Worm (Caenorhabditis elegans) whole organism, L2 larva: ENCODE results near the gene T25C12.3.

Experiments
- C34F6.9 ChIP-seq: fragments of 150-350 bp; optimal IDR thresholded peaks from 2 replicates; lab custom pipeline; 2014; ENCODE audit warnings: missing biosample characterization, missing genetic modification characterization
- F13H6.1 ChIP-seq: sonication (generic microtip); optimal IDR thresholded peaks from 2 replicates; lab custom pipeline; 2016; ENCODE audit warnings: missing genetic modification characterization, missing compliant biosample characterization
- Y55F3AM.14 ChIP-seq: fragments of 200-800 bp; sonication (Bioruptor generic); optimal IDR thresholded peaks from 2 replicates; lab custom pipeline; 2018; ENCODE audit warnings: mild to moderate bottlenecking, missing genetic modification characterization, missing compliant biosample characterization
- ZK546.5 ChIP-seq: sonication (generic microtip); optimal IDR thresholded peaks from 2 replicates; lab custom pipeline; 2017; ENCODE audit warnings: missing biosample characterization, missing genetic modification characterization
- blmp-1 ChIP-seq: sonication (generic microtip); optimal IDR thresholded peaks from 2 replicates; lab custom pipeline; 2017; ENCODE audit warnings: missing genetic modification characterization, mild to moderate bottlenecking, missing compliant biosample characterization, antibody characterized with exemption, moderate library complexity; ENCODE audit not compliant: insufficient read depth
- ceh-16 ChIP-seq: fragments of 150-350 bp; optimal IDR thresholded peaks from 2 replicates; lab custom pipeline; 2014; ENCODE audit warnings: missing biosample characterization, missing genetic modification characterization
- crh-2 ChIP-seq: sonication (generic microtip); optimal IDR thresholded peaks from 2 replicates; lab custom pipeline; 2017; ENCODE audit warnings: missing biosample characterization, missing genetic modification characterization
- egl-27 ChIP-seq: sonication (generic microtip); optimal IDR thresholded peaks from 3 replicates; lab custom pipeline; 2017; ENCODE audit warnings: missing biosample characterization, missing genetic modification reagents, missing genetic modification characterization
- elt-1 ChIP-seq: fragments of 150-350 bp; optimal IDR thresholded peaks from 2 replicates; lab custom pipeline; 2014; ENCODE audit warnings: missing biosample characterization, missing genetic modification characterization
- fos-1 ChIP-seq: fragments of 150-350 bp; optimal IDR thresholded peaks from 2 replicates; lab custom pipeline; 2014; ENCODE audit warnings: missing biosample characterization, missing genetic modification characterization
- gmeb-1 ChIP-seq: fragments of 150-350 bp; optimal IDR thresholded peaks from 2 replicates; lab custom pipeline; 2014; ENCODE audit warnings: missing biosample characterization, missing genetic modification characterization
- lin-11 ChIP-seq: fragments of 150-350 bp; sonication (generic microtip); optimal IDR thresholded peaks from 2 replicates; lab custom pipeline; 2014; ENCODE audit warnings: missing biosample characterization, missing genetic modification characterization, inconsistent platforms, mixed read lengths
- lin-39 ChIP-seq: fragments of 150-350 bp; optimal IDR thresholded peaks from 2 replicates; lab custom pipeline; 2014; ENCODE audit warnings: missing biosample characterization, missing genetic modification reagents, missing genetic modification characterization
- lsy-2 ChIP-seq, 2 experiments: fragments of 150-350 bp in 1 of 2; sonication (generic microtip) in 1 of 2; optimal IDR thresholded peaks; 2 replicates each; lab custom pipeline; 2014 to 2017; ENCODE audit warnings: missing biosample characterization in 2 of 2, missing genetic modification characterization in 2 of 2
- mab-5 ChIP-seq: fragments of 150-350 bp; optimal IDR thresholded peaks from 2 replicates; lab custom pipeline; 2014; ENCODE audit warnings: missing biosample characterization, missing genetic modification characterization
- mbf-1 ChIP-seq: sonication (generic microtip); optimal IDR thresholded peaks from 2 replicates; lab custom pipeline; 2017; ENCODE audit warnings: missing biosample characterization, missing genetic modification characterization
- mdl-1 ChIP-seq, 2 experiments: fragments of 150-350 bp in 1 of 2; sonication (generic microtip) in 1 of 2; optimal IDR thresholded peaks; 2 replicates each; lab custom pipeline; 2017; ENCODE audit warnings: missing biosample characterization in 2 of 2, missing genetic modification characterization in 2 of 2
- nhr-10 ChIP-seq: sonication (generic microtip); optimal IDR thresholded peaks from 2 replicates; lab custom pipeline; 2017; ENCODE audit warnings: missing biosample characterization, missing genetic modification characterization
- nhr-12 ChIP-seq: fragments of 150-350 bp; optimal IDR thresholded peaks from 2 replicates; lab custom pipeline; 2014; ENCODE audit warnings: missing biosample characterization, missing genetic modification characterization
- nhr-129 ChIP-seq: fragments of 150-350 bp; optimal IDR thresholded peaks from 2 replicates; lab custom pipeline; 2014; ENCODE audit warnings: missing biosample characterization, missing genetic modification characterization
- nhr-23 ChIP-seq: fragments of 150-350 bp; optimal IDR thresholded peaks from 2 replicates; lab custom pipeline; 2014; ENCODE audit warnings: missing biosample characterization, missing genetic modification reagents, missing genetic modification characterization
- nhr-25 ChIP-seq: fragments of 150-350 bp; sonication (generic microtip); optimal IDR thresholded peaks from 3 replicates; lab custom pipeline; 2014; ENCODE audit warnings: missing biosample characterization, missing genetic modification characterization
- nhr-6 ChIP-seq: fragments of 150-350 bp; optimal IDR thresholded peaks from 2 replicates; lab custom pipeline; 2014; ENCODE audit warnings: missing biosample characterization, missing genetic modification characterization
- peb-1 ChIP-seq: fragments of 150-350 bp; optimal IDR thresholded peaks from 2 replicates; lab custom pipeline; 2014; ENCODE audit warnings: missing biosample characterization, missing genetic modification characterization
- sma-3 ChIP-seq: sonication (generic microtip); optimal IDR thresholded peaks from 2 replicates; lab custom pipeline; 2016; ENCODE audit warnings: missing genetic modification reagents, missing genetic modification characterization, missing compliant biosample characterization
- sma-9 ChIP-seq, 2 experiments: fragments of 150-350 bp in 1 of 2; sonication (generic microtip) in 1 of 2; optimal IDR thresholded peaks; 2 replicates each; lab custom pipeline; 2014 to 2016; ENCODE audit warnings: missing genetic modification characterization in 2 of 2, mild to moderate bottlenecking in 1 of 2, missing biosample characterization in 1 of 2, missing compliant biosample characterization in 1 of 2, missing genetic modification reagents in 1 of 2, moderate library complexity in 1 of 2
- snpc-4 ChIP-seq: fragments of 150-350 bp; optimal IDR thresholded peaks from 2 replicates; lab custom pipeline; 2014; ENCODE audit warnings: missing biosample characterization, missing genetic modification characterization
- unc-55 ChIP-seq: fragments of 150-350 bp; sonication (generic microtip); optimal IDR thresholded peaks from 3 replicates; lab custom pipeline; 2014; ENCODE audit warnings: missing biosample characterization, missing genetic modification reagents, missing genetic modification characterization
- unc-62 ChIP-seq: fragments of 150-350 bp; optimal IDR thresholded peaks from 2 replicates; lab custom pipeline; 2014; ENCODE audit warnings: missing biosample characterization, missing genetic modification reagents, missing genetic modification characterization
- ztf-1 ChIP-seq: fragments of 200-800 bp; sonication (Bioruptor generic); conservative IDR thresholded peaks from 2 replicates; pipeline ENCODE4 v1.3.6; 2022; ENCODE audit warnings: missing genetic modification characterization, missing compliant biosample characterization
- ztf-4 ChIP-seq: fragments of 150-350 bp; optimal IDR thresholded peaks from 2 replicates; lab custom pipeline; 2014; ENCODE audit warnings: missing biosample characterization, missing genetic modification characterization

T25C12.3 gene

DNA sequence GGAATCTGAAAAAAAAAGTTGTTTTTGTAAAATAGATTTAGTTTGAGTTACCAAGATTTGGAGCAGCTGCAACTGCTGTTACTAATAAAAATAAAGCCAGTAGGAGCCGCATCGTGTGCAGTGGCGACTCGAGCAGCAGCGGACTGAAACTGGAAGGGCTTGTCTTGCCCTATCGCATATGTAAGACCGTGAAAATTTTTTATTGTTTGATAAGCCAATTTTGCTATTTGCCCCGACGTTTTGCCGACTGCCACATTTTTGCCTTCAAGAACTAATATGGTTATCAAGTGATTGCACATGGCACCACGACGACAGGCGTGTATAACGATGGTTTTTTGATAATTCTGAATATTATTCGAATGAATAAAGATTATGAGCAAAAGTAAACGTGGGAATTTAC, at the start of gene T25C12.3:
TSS of gene T25C12.3 (minus strand) at position 262 of the 400 bp plus-strand sequence.
- TF ChIP-seq fos-1 (tag; lab: Kevin White, UChicago) (peak; percentile 55), ztf-1 (GFP tag; lab: Robert Waterston, UW) (no peak)

DNA sequence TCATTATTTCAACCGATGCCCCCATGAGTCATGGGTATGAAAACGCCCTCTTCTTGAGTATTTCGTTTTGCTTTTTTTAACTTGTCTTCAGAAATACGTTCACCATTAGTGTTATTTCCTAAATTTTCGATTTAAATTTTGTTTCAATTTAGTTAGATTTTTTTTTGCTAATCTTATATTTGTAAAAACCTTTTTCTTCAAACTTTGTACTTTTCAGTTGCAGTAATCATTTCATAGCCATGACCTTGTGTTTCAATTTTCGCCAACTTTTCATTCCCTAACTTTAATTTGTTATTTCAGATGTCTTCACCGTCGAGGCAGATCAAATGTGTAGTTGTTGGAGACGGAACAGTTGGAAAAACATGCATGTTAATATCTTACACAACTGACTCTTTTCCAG, 48.5 kb upstream of the T25C12.3 start, which contains the start of gene mig-2:
TSS of gene mig-2 (plus strand) at position 301 of the 400 bp plus-strand sequence.
- TF ChIP-seq sma-3 (GFP tag; lab: Kevin White, UChicago) (no peak), snpc-4 (tag; lab: Kevin White, UChicago) (no peak), nhr-23 (tag; lab: Kevin White, UChicago) (no peak), mdl-1 (tag; optimal IDR thresholded peaks at IDR 0.05; lab: Kevin White, UChicago) (no peak), nhr-10 (tag; lab: Kevin White, UChicago) (no peak), ztf-1 (GFP tag; lab: Robert Waterston, UW) (no peak), unc-62 (no peak), blmp-1 (no peak), crh-2 (tag; lab: Kevin White, UChicago) (no peak), ztf-4 (tag; lab: Kevin White, UChicago) (no peak), mab-5 (tag; lab: Kevin White, UChicago) (no peak), sma-9 (GFP tag; optimal IDR thresholded peaks at IDR 0.05; lab: Kevin White, UChicago) (no peak), sma-9 (tag; optimal IDR thresholded peaks at IDR 0.05; lab: Kevin White, UChicago) (no peak), gmeb-1 (tag; lab: Kevin White, UChicago) (no peak), egl-27 (no peak), nhr-12 (tag; lab: Kevin White, UChicago) (no peak), ZK546.5 (no peak), unc-55 (GFP tag; lab: Kevin White, UChicago) (no peak)

DNA sequence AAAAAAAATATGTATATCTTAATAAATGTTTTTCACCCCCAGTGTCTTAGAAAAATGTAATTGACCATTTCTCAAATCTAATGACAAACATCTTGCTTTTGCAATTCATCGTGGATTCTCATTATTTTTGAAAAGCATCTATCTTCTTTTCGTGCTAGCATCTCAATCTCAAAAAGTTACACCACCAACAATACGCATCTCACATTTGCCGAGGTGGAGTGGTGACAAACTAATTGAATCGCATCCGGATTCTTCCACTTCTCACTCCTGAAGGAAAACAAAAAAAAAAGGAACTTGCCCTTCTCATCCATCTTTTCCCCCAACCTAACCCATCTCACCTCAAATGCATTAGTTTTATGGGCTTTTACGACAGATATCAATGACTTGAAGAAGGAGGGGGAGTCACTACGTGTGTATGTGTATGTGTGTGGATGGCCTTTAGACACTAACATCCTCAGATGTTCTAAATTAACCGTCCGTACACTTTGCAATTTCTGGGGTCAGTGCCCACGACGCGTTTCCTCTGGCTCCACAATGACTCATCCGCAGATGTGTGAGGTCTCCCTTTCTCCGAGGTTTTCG, 47.7 kb upstream of the T25C12.3 start:
- TF ChIP-seq nhr-10 (tag; lab: Kevin White, UChicago) = no peak
- TF ChIP-seq lin-39 (tag; lab: Kevin White, UChicago) = no peak
- no peak for TF ChIP-seq crh-2 (tag; lab: Kevin White, UChicago)

DNA sequence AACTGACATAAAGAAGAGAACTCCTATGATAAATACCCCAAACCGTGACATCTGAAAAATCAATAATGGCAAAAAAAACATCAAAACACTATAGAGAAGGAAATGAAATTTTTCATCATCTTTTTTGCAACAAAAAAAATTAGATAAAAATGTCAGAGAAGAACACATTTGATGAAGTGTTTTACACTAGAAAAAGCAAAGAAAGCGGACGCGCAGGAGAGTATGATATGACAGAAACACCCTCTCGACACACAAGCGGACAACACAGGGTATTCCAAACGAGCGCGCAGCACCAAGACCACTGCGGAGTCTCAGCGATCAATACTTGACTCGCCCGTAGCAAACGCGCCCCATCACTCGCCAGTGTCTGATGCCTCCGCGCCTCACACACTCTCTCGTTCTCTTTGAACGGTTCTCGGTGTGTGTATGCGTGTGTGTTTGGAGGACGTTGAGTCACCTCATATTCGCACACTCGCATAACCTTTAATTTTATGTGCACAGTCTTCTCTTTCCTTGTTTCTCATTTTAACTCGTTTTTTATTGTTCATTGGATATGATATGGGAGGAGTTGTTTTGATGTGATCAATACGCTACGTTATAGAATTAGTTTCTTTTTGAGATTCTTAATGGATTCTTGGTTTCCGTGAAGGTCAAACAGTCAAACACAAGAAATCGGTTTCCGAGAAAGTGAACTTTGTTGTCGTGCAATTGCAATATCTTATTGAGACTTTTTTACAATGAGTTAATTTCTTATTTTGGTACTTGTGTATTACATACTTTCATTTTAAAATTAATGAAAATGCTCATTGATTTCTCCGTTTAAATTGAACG, 46.9 kb upstream of the T25C12.3 start, which contains the start of gene selt-1.1:
TSS of gene selt-1.1 (minus strand) at position 51 of the 831 bp plus-strand sequence.
- TF ChIP-seq mab-5 (tag; lab: Kevin White, UChicago) (peak; percentile 10), fos-1 (tag; lab: Kevin White, UChicago) (peak; percentile 96), ceh-16 (peak; percentile 24), F13H6.1 (tag; lab: Kevin White, UChicago) (peak; percentile 62), nhr-23 (tag; lab: Kevin White, UChicago) (no peak), crh-2 (tag; lab: Kevin White, UChicago) (peak; percentile 66), nhr-25 (tag; lab: Kevin White, UChicago) (peak; percentile 63), lsy-2 (tag; optimal IDR thresholded peaks at IDR 0.05; lab: Kevin White, UChicago) (peak in 1 of 2 experiments; percentile 47), Y55F3AM.14 (GFP tag; lab: Kevin White, UChicago) (peak; percentile 5), unc-55 (GFP tag; lab: Kevin White, UChicago) (peak; percentile 34), sma-9 (GFP tag; optimal IDR thresholded peaks at IDR 0.05; lab: Kevin White, UChicago) (peak; percentile 27), sma-9 (tag; optimal IDR thresholded peaks at IDR 0.05; lab: Kevin White, UChicago) (no peak), snpc-4 (tag; lab: Kevin White, UChicago) (no peak), sma-3 (GFP tag; lab: Kevin White, UChicago) (peak; percentile 47), elt-1 (tag; lab: Kevin White, UChicago) (no peak), nhr-6 (tag; lab: Kevin White, UChicago) (no peak), C34F6.9 (tag; lab: Kevin White, UChicago) (peak; percentile 54), nhr-129 (tag; lab: Kevin White, UChicago) (peak; percentile 58)
- TF ChIP-seq, all 48 proteins: peak for 13

DNA sequence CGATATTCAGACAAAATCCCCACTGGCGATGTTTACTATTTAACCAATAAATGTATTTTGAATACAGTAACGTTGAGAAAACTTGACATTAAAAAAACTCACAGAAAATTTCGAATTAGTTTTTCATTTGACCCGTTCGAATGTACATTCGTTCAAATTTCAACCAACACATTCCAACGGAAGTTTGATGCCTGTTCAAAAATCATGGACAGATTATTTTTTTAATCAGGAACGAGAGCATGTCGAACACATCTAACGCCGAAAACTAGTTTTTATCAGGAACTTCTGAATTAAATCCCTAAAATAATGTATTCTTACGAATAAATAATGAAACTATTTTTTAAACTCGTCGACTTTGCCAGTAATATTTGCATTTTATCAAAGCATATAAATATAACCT, 41.9 kb upstream of the T25C12.3 start:
- TF ChIP-seq egl-27 = no peak
- no peak for TF ChIP-seq lin-11
- TF ChIP-seq peb-1 = no peak
- no peak for TF ChIP-seq mbf-1 (tag; lab: Kevin White, UChicago)
- TF ChIP-seq lin-39 (tag; lab: Kevin White, UChicago) = no peak
- TF ChIP-seq nhr-129 (tag; lab: Kevin White, UChicago) = no peak
